Worm (Caenorhabditis elegans) whole organism, L3 larva: ENCODE data around the gene fbxa-208.

Experiments
- R02D3.7 ChIP-seq: fragments of 150-350 bp; optimal IDR thresholded peaks from 2 replicates; lab custom pipeline; 2014; ENCODE audit warnings: missing biosample characterization, missing genetic modification characterization
- ZK546.5 ChIP-seq: sonication (generic microtip); optimal IDR thresholded peaks from 2 replicates; lab custom pipeline; 2017; ENCODE audit warnings: missing biosample characterization, missing genetic modification characterization
- aly-2 ChIP-seq: fragments of 150-350 bp; optimal IDR thresholded peaks from 2 replicates; lab custom pipeline; 2014; ENCODE audit warnings: missing biosample characterization, missing genetic modification characterization
- ama-1 ChIP-seq: fragments of 150-350 bp; optimal IDR thresholded peaks from 2 replicates; lab custom pipeline; 2018
- ceh-16 ChIP-seq: sonication (generic microtip); optimal IDR thresholded peaks from 2 replicates; lab custom pipeline; 2017; ENCODE audit warnings: missing biosample characterization, missing genetic modification characterization
- ceh-28 ChIP-seq: fragments of 150-350 bp; optimal IDR thresholded peaks from 2 replicates; lab custom pipeline; 2014; ENCODE audit warnings: missing biosample characterization, missing genetic modification reagents, missing genetic modification characterization
- ceh-82 ChIP-seq: fragments of 150-350 bp; optimal IDR thresholded peaks from 2 replicates; lab custom pipeline; 2014; ENCODE audit warnings: missing biosample characterization, missing genetic modification characterization
- ceh-9 ChIP-seq: sonication (generic microtip); optimal IDR thresholded peaks from 2 replicates; lab custom pipeline; 2018; ENCODE audit warnings: missing biosample characterization, missing genetic modification characterization
- daf-12 ChIP-seq: fragments of 150-350 bp; optimal IDR thresholded peaks from 2 replicates; lab custom pipeline; 2014; ENCODE audit warnings: missing biosample characterization, missing genetic modification reagents, missing genetic modification characterization
- egl-27 ChIP-seq: sonication (generic microtip); optimal IDR thresholded peaks from 4 replicates; lab custom pipeline; 2017; ENCODE audit warnings: missing biosample characterization, missing genetic modification reagents, missing genetic modification characterization
- egl-5 ChIP-seq: fragments of 150-350 bp; optimal IDR thresholded peaks from 2 replicates; lab custom pipeline; 2017; ENCODE audit warnings: missing biosample characterization, missing genetic modification reagents, missing genetic modification characterization, inconsistent platforms
- elt-2 ChIP-seq: sonication (generic microtip); optimal IDR thresholded peaks from 2 replicates; lab custom pipeline; 2016; ENCODE audit warnings: missing genetic modification reagents, mild to moderate bottlenecking, missing genetic modification characterization, missing compliant biosample characterization
- eor-1 ChIP-seq, 2 experiments: fragments of 150-350 bp; optimal IDR thresholded peaks; 2 replicates each; lab custom pipeline; 2014 to 2018; ENCODE audit warnings: missing biosample characterization in 2 of 2, missing genetic modification characterization in 2 of 2
- fkh-10 ChIP-seq: sonication (generic microtip); optimal IDR thresholded peaks from 2 replicates; lab custom pipeline; 2017; ENCODE audit warnings: missing biosample characterization, missing genetic modification reagents, missing genetic modification characterization
- fkh-2 ChIP-seq: fragments of 150-350 bp; optimal IDR thresholded peaks from 2 replicates; lab custom pipeline; 2014; ENCODE audit warnings: missing biosample characterization, missing genetic modification reagents, missing genetic modification characterization
- fos-1 ChIP-seq: fragments of 150-350 bp; optimal IDR thresholded peaks from 2 replicates; lab custom pipeline; 2014; ENCODE audit warnings: missing biosample characterization, missing genetic modification characterization
- hmg-11 ChIP-seq: sonication (generic microtip); optimal IDR thresholded peaks from 2 replicates; lab custom pipeline; 2016; ENCODE audit warnings: missing genetic modification characterization, missing compliant biosample characterization
- jun-1 ChIP-seq: fragments of 150-350 bp; optimal IDR thresholded peaks from 2 replicates; lab custom pipeline; 2014; ENCODE audit warnings: missing biosample characterization, missing genetic modification reagents, missing genetic modification characterization
- lin-15B ChIP-seq: fragments of 150-350 bp; optimal IDR thresholded peaks from 2 replicates; lab custom pipeline; 2014; ENCODE audit warnings: missing biosample characterization, missing genetic modification characterization
- mml-1 ChIP-seq: fragments of 150-350 bp; sonication (generic microtip); optimal IDR thresholded peaks from 3 replicates; lab custom pipeline; 2014; ENCODE audit warnings: missing biosample characterization, missing genetic modification characterization
- nfya-1 ChIP-seq: sonication (generic microtip); optimal IDR thresholded peaks from 2 replicates; lab custom pipeline; 2017; ENCODE audit warnings: missing genetic modification characterization, mild to moderate bottlenecking, missing compliant biosample characterization, antibody characterized with exemption, moderate library complexity; ENCODE audit not compliant: insufficient read depth
- nhr-11 ChIP-seq: fragments of 150-350 bp; optimal IDR thresholded peaks from 2 replicates; lab custom pipeline; 2014; ENCODE audit warnings: missing biosample characterization, missing genetic modification characterization
- nhr-12 ChIP-seq: fragments of 150-350 bp; optimal IDR thresholded peaks from 2 replicates; lab custom pipeline; 2014; ENCODE audit warnings: missing biosample characterization, missing genetic modification characterization
- nhr-23 ChIP-seq: fragments of 150-350 bp; optimal IDR thresholded peaks from 2 replicates; lab custom pipeline; 2014; ENCODE audit warnings: missing biosample characterization, missing genetic modification reagents, missing genetic modification characterization
- nhr-25 ChIP-seq: sonication (generic microtip); optimal IDR thresholded peaks from 2 replicates; lab custom pipeline; 2017; ENCODE audit warnings: missing biosample characterization, missing genetic modification characterization
- nhr-28 ChIP-seq: fragments of 150-350 bp; optimal IDR thresholded peaks from 2 replicates; lab custom pipeline; 2014; ENCODE audit warnings: missing biosample characterization, missing genetic modification characterization
- nhr-43 ChIP-seq: sonication (generic microtip); optimal IDR thresholded peaks from 2 replicates; lab custom pipeline; 2016; ENCODE audit warnings: mild to moderate bottlenecking, missing genetic modification characterization, missing compliant biosample characterization; ENCODE audit not compliant: poor library complexity, severe bottlenecking
- nhr-67 ChIP-seq: fragments of 150-350 bp; optimal IDR thresholded peaks from 2 replicates; lab custom pipeline; 2014; ENCODE audit warnings: missing biosample characterization, missing genetic modification characterization
- nhr-77 ChIP-seq: fragments of 150-350 bp; optimal IDR thresholded peaks from 2 replicates; lab custom pipeline; 2014; ENCODE audit warnings: missing biosample characterization, missing genetic modification characterization
- pha-4 ChIP-seq: fragments of 150-350 bp; optimal IDR thresholded peaks from 2 replicates; lab custom pipeline; 2014; ENCODE audit warnings: missing biosample characterization, missing genetic modification reagents, missing genetic modification characterization
- pqm-1 ChIP-seq: fragments of 150-350 bp; optimal IDR thresholded peaks from 2 replicates; lab custom pipeline; 2017; ENCODE audit warnings: missing biosample characterization, missing genetic modification characterization, inconsistent platforms
- snpc-4 ChIP-seq: fragments of 150-350 bp; optimal IDR thresholded peaks from 2 replicates; lab custom pipeline; 2014; ENCODE audit warnings: missing biosample characterization, missing genetic modification characterization
- ztf-11 ChIP-seq: fragments of 150-350 bp; optimal IDR thresholded peaks from 2 replicates; lab custom pipeline; 2014; ENCODE audit warnings: missing biosample characterization, missing genetic modification characterization
- ztf-4 ChIP-seq: fragments of 150-350 bp; optimal IDR thresholded peaks from 2 replicates; lab custom pipeline; 2014; ENCODE audit warnings: missing biosample characterization, missing genetic modification characterization

Gene fbxa-208

ce11 chrIII:1216096-1216495 lies 40.5 kb upstream of the fbxa-208 start:
- TF ChIP-seq fkh-2 (tag; lab: Kevin White, UChicago) (no peak), ceh-28 (tag; lab: Kevin White, UChicago) (peak; percentile 63)
- TF ChIP-seq, all 47 proteins: peak for 1

ce11 chrIII:1218221-1218620 lies 38.4 kb upstream of the fbxa-208 start:
- TF ChIP-seq nhr-67 (tag; lab: Kevin White, UChicago), result no peak
- TF ChIP-seq elt-2 (tag; lab: Kevin White, UChicago), result peak; percentile 13
- no peak for TF ChIP-seq mml-1 (tag; lab: Kevin White, UChicago)
- TF ChIP-seq egl-27 (tag; lab: Kevin White, UChicago), result no peak
- no peak for TF ChIP-seq ceh-82 (tag; lab: Kevin White, UChicago)
- TF ChIP-seq hmg-11 (tag; lab: Kevin White, UChicago), result no peak
- TF ChIP-seq pha-4 (tag; lab: Kevin White, UChicago), result peak; percentile 4
- TF ChIP-seq fkh-10 (GFP tag; lab: Kevin White, UChicago), result no peak
- TF ChIP-seq lin-15B, result peak; percentile 11
- no peak for TF ChIP-seq nhr-11 (tag; lab: Kevin White, UChicago)
- peak; percentile 27 for TF ChIP-seq nfya-1
- no peak for TF ChIP-seq ceh-28 (tag; lab: Kevin White, UChicago)
- TF ChIP-seq ZK546.5 (tag; lab: Kevin White, UChicago), result no peak
- TF ChIP-seq nhr-12, result no peak
- TF ChIP-seq jun-1 (tag; lab: Kevin White, UChicago), result no peak
- no peak for TF ChIP-seq fos-1 (tag; lab: Kevin White, UChicago)
- no peak for TF ChIP-seq nhr-28
- TF ChIP-seq nhr-25 (tag; lab: Kevin White, UChicago), result no peak
- no peak for TF ChIP-seq ceh-9

DNA sequence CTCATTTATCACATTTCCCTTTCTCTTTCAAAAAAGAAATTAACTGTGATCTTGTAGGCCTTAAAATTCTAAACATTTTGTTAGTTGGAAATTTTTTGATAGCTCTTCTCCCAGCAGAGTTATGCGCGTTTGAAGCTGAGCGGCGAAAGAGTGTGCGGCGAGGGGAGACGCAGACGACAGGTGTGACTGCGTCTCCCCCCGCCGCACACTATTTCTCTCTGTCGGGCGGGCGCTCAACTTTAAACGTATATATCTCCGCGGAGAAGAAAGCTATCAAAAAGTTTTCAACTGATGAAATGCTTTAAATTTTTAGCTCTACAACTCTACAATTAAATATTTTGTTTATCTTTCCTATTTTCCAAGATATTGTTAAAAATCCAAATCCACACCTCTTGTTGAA lies 37.6 kb upstream of the fbxa-208 start:
- TF ChIP-seq ama-1 (lab: Kevin White, UChicago) (no peak), eor-1 (tag; optimal IDR thresholded peaks at IDR 0.05; lab: Kevin White, UChicago) (no peak), fkh-2 (tag; lab: Kevin White, UChicago) (no peak), pqm-1 (tag; lab: Kevin White, UChicago) (no peak), nhr-77 (tag; lab: Kevin White, UChicago) (no peak), egl-5 (tag; lab: Kevin White, UChicago) (no peak), nfya-1 (no peak), aly-2 (tag; lab: Kevin White, UChicago) (no peak), ceh-16 (tag; lab: Kevin White, UChicago) (no peak), fos-1 (tag; lab: Kevin White, UChicago) (no peak), lin-15B (no peak), jun-1 (tag; lab: Kevin White, UChicago) (no peak), ztf-4 (tag; lab: Kevin White, UChicago) (no peak), ztf-11 (tag; lab: Kevin White, UChicago) (no peak), nhr-23 (tag; lab: Kevin White, UChicago) (no peak), ZK546.5 (tag; lab: Kevin White, UChicago) (no peak), R02D3.7 (tag; lab: Kevin White, UChicago) (no peak), fkh-10 (GFP tag; lab: Kevin White, UChicago) (no peak), daf-12 (tag; lab: Kevin White, UChicago) (no peak)

DNA sequence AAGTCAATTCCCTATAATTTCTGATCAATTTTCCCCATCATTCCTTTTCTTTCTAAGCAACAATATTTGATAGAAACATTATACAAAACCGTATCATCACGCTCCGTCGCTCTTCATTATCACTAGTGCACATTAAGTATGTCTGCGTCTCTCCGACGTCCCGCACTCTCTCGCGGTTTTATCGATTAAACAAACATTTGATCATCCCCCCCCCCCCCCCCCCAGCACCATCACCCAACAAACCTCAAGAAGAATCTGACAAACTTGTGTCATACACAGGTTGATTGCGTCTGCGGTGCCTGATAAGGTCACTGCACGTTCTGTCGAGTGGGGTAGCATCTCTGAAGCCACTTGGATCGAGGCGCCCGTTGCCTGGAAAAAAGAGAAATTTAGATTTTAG lies 36.6 kb upstream of the fbxa-208 start:
- TF ChIP-seq pha-4 (tag; lab: Kevin White, UChicago) (peak; percentile 44), pqm-1 (tag; lab: Kevin White, UChicago) (peak; percentile 31), snpc-4 (tag; lab: Kevin White, UChicago) (no peak), ceh-16 (tag; lab: Kevin White, UChicago) (no peak), fkh-10 (GFP tag; lab: Kevin White, UChicago) (no peak), elt-2 (tag; lab: Kevin White, UChicago) (peak; percentile 85)

ce11 chrIII:1221995-1222394 lies 34.6 kb upstream of the fbxa-208 start:
- TF ChIP-seq ztf-11 (tag; lab: Kevin White, UChicago) (no peak), nhr-77 (tag; lab: Kevin White, UChicago) (no peak), ceh-16 (tag; lab: Kevin White, UChicago) (no peak), ceh-9 (no peak), nhr-28 (no peak), nhr-43 (tag; lab: Kevin White, UChicago) (no peak), elt-2 (tag; lab: Kevin White, UChicago) (peak; percentile 74)
